Worm (Caenorhabditis elegans): ENCODE results near the gene sftd-3.

Gene sftd-3

ce11 chrII:8938907-8939622, 24.9 kb downstream of the sftd-3 start:
- TF ChIP-seq fkh-10 (GFP tag; optimal IDR thresholded peaks at IDR 0.05) (no peak), nhr-77 (tag; optimal IDR thresholded peaks at IDR 0.05) (no peak), elt-1 (tag; optimal IDR thresholded peaks at IDR 0.05) (no peak), ztf-4 (tag; optimal IDR thresholded peaks at IDR 0.05) (no peak)

ce11 chrII:8933693-8934432, 30.1 kb downstream of the sftd-3 start, which contains the start of gene T21B10.3:
TSS of gene T21B10.3 (plus strand) at chrII:8934382.
- no peak for TF ChIP-seq nhr-12 (tag; optimal IDR thresholded peaks at IDR 0.05)
- TF ChIP-seq hmg-11 (tag; optimal IDR thresholded peaks at IDR 0.05), result peak; percentile 31
- peak; percentile 96 for TF ChIP-seq ama-1 (optimal IDR thresholded peaks at IDR 0.05)
- no peak for TF ChIP-seq nhr-76 (tag; optimal IDR thresholded peaks at IDR 0.05)
- TF ChIP-seq nhr-43 (tag; optimal IDR thresholded peaks at IDR 0.05; ENCODE audit: poor library complexity, severe bottlenecking), result peak; percentile 15
- TF ChIP-seq mml-1 (tag; optimal IDR thresholded peaks at IDR 0.05), result no peak
- TF ChIP-seq aly-2 (tag; optimal IDR thresholded peaks at IDR 0.05), result no peak
- peak; percentile 33 for TF ChIP-seq R02D3.7 (tag; optimal IDR thresholded peaks at IDR 0.05)
- peak; percentile 4 for TF ChIP-seq nfya-1 (tag; optimal IDR thresholded peaks at IDR 0.05; ENCODE audit: insufficient read depth)
- TF ChIP-seq ceh-16 (tag; optimal IDR thresholded peaks at IDR 0.05), result no peak

- no peak for TF ChIP-seq sea-2 (GFP tag; optimal IDR thresholded peaks at IDR 0.05)
- TF ChIP-seq daf-12 (tag; optimal IDR thresholded peaks at IDR 0.05), result no peak
- TF ChIP-seq nhr-25 (tag; optimal IDR thresholded peaks at IDR 0.05), result no peak
- TF ChIP-seq ztf-11 (tag; optimal IDR thresholded peaks at IDR 0.05), result no peak
These were observed 31.6 kb downstream of the sftd-3 start for ce11 chrII:8932392-8932791.

- TF ChIP-seq nfya-1 (tag; optimal IDR thresholded peaks at IDR 0.05; ENCODE audit: insufficient read depth) (peak; percentile 48), nhr-23 (tag; optimal IDR thresholded peaks at IDR 0.05) (no peak), nhr-11 (tag; optimal IDR thresholded peaks at IDR 0.05) (no peak), mml-1 (tag; optimal IDR thresholded peaks at IDR 0.05) (no peak), elt-2 (tag; optimal IDR thresholded peaks at IDR 0.05) (peak; percentile 27), ama-1 (optimal IDR thresholded peaks at IDR 0.05) (peak; percentile 46), lin-15B (tag; optimal IDR thresholded peaks at IDR 0.05) (peak; percentile 13), hmg-11 (tag; optimal IDR thresholded peaks at IDR 0.05) (peak; percentile 42), ztf-11 (tag; optimal IDR thresholded peaks at IDR 0.05) (no peak), nhr-25 (tag; optimal IDR thresholded peaks at IDR 0.05) (peak; percentile 28), ceh-16 (tag; optimal IDR thresholded peaks at IDR 0.05) (no peak), egl-5 (tag; optimal IDR thresholded peaks at IDR 0.05) (peak; percentile 41), pha-4 (tag; optimal IDR thresholded peaks at IDR 0.05) (peak; percentile 60), lsy-12 (tag; optimal IDR thresholded peaks at IDR 0.05) (no peak)
These were observed 32.4 kb downstream of the sftd-3 start for ce11 chrII:8931405-8932149.

- TF ChIP-seq mml-1 (tag; optimal IDR thresholded peaks at IDR 0.05), result no peak
- TF ChIP-seq nhr-43 (tag; optimal IDR thresholded peaks at IDR 0.05; ENCODE audit: poor library complexity, severe bottlenecking), result no peak
- no peak for TF ChIP-seq egl-5 (tag; optimal IDR thresholded peaks at IDR 0.05)
- TF ChIP-seq ama-1 (optimal IDR thresholded peaks at IDR 0.05), result no peak
- no peak for TF ChIP-seq lin-15B (tag; optimal IDR thresholded peaks at IDR 0.05)
- TF ChIP-seq ceh-16 (tag; optimal IDR thresholded peaks at IDR 0.05), result no peak
- TF ChIP-seq lsy-12 (tag; optimal IDR thresholded peaks at IDR 0.05), result no peak
- TF ChIP-seq R02D3.7 (tag; optimal IDR thresholded peaks at IDR 0.05), result no peak
- TF ChIP-seq unc-39 (tag; optimal IDR thresholded peaks at IDR 0.05), result no peak
- TF ChIP-seq pha-4 (tag; optimal IDR thresholded peaks at IDR 0.05), result no peak
- TF ChIP-seq hmg-11 (tag; optimal IDR thresholded peaks at IDR 0.05), result no peak
- no peak for TF ChIP-seq elt-1 (tag; optimal IDR thresholded peaks at IDR 0.05)
- TF ChIP-seq nhr-28 (tag; optimal IDR thresholded peaks at IDR 0.05), result no peak
- no peak for TF ChIP-seq fkh-2 (tag; optimal IDR thresholded peaks at IDR 0.05)
- TF ChIP-seq nhr-25 (tag; optimal IDR thresholded peaks at IDR 0.05), result no peak
- TF ChIP-seq jun-1 (tag; optimal IDR thresholded peaks at IDR 0.05), result no peak
- no peak for TF ChIP-seq unc-62 (GFP tag; optimal IDR thresholded peaks at IDR 0.05)
- no peak for TF ChIP-seq mdl-1 (tag; optimal IDR thresholded peaks at IDR 0.05)
- no peak for TF ChIP-seq skn-1 (tag; optimal IDR thresholded peaks at IDR 0.05)
These were observed 33.2 kb downstream of the sftd-3 start, which contains the start of gene enol-1 for ce11 chrII:8930763-8931162. TSS of gene enol-1 (plus strand) at chrII:8930997.
